Worm (Caenorhabditis elegans): ENCODE measurements around the gene D2062.4.
"Not testable (repeated sequence)": the region's sequence is repeated elsewhere in the genome, so short reads cannot be mapped to it uniquely, and the experiment has no call there.

D2062.4 gene

ce11 chrII:2672320-2672719, 49.1 kb downstream of the D2062.4 start, which contains the start of gene sri-57:
Gene sri-57 (minus strand): TSS chrII:2672420.
- TF ChIP-seq nhr-120 (GFP tag; IDR thresholded peaks at IDR 0.05); mes-4 (tag; optimal IDR thresholded peaks at IDR 0.05); F52B5.7 (tag; optimal IDR thresholded peaks at IDR 0.05): not testable (repeated sequence)

- not testable (repeated sequence) for TF ChIP-seq cebp-2 (GFP tag; IDR thresholded peaks at IDR 0.05); gei-17 (GFP tag; optimal IDR thresholded peaks at IDR 0.05); pha-4 (tag; optimal IDR thresholded peaks at IDR 0.05)
Measured at ce11 chrII:2673534-2673933, 50.3 kb downstream of the D2062.4 start, which contains the start of the genes F22E5.20 and F22E5.1. Gene F22E5.20 (minus strand): TSS chrII:2673634. Gene F22E5.1 (plus strand): TSS chrII:2673775.
